Worm (Caenorhabditis elegans): Measurements from ENCODE around the gene fbxa-99.
A peak's percentile ranks its signal among the peaks of the same experiment; 100 is the strongest.

fbxa-99 gene

ce11 chrV:16023051-16023450, 40.4 kb upstream of the fbxa-99 start, which contains the start of gene cwc-15:
Gene cwc-15 (plus strand): TSS chrV:16023351.
- TF ChIP-seq nhr-77 (tag; optimal IDR thresholded peaks at IDR 0.05) = no peak
- TF ChIP-seq ama-1 (optimal IDR thresholded peaks at IDR 0.05) = no peak
- no peak for TF ChIP-seq skn-1 (tag; optimal IDR thresholded peaks at IDR 0.05)
- no peak for TF ChIP-seq nhr-25 (tag; optimal IDR thresholded peaks at IDR 0.05)
- no peak for TF ChIP-seq ceh-9 (tag; optimal IDR thresholded peaks at IDR 0.05)
- no peak for TF ChIP-seq ztf-11 (tag; optimal IDR thresholded peaks at IDR 0.05)
- TF ChIP-seq lin-39 (tag; optimal IDR thresholded peaks at IDR 0.05) = no peak
- no peak for TF ChIP-seq eor-1 (tag; optimal IDR thresholded peaks at IDR 0.05)
- TF ChIP-seq pha-4 (tag; optimal IDR thresholded peaks at IDR 0.05) = no peak
- TF ChIP-seq egl-27 (tag; optimal IDR thresholded peaks at IDR 0.05) = no peak
- no peak for TF ChIP-seq nhr-76 (tag; optimal IDR thresholded peaks at IDR 0.05)
- TF ChIP-seq ceh-82 (tag; optimal IDR thresholded peaks at IDR 0.05) = no peak
- TF ChIP-seq nhr-43 (tag; optimal IDR thresholded peaks at IDR 0.05; ENCODE audit: poor library complexity, severe bottlenecking) = no peak
- TF ChIP-seq R02D3.7 (tag; optimal IDR thresholded peaks at IDR 0.05) = no peak
- no peak for TF ChIP-seq sea-2 (GFP tag; optimal IDR thresholded peaks at IDR 0.05)
- no peak for TF ChIP-seq pqm-1 (tag; optimal IDR thresholded peaks at IDR 0.05)
- TF ChIP-seq daf-12 (tag; optimal IDR thresholded peaks at IDR 0.05) = no peak
- no peak for TF ChIP-seq nhr-11 (tag; optimal IDR thresholded peaks at IDR 0.05)
- no peak for TF ChIP-seq egl-5 (tag; optimal IDR thresholded peaks at IDR 0.05)

- TF ChIP-seq R02D3.7 (tag; optimal IDR thresholded peaks at IDR 0.05) (no peak), ama-1 (optimal IDR thresholded peaks at IDR 0.05) (no peak), tbx-2 (tag; optimal IDR thresholded peaks at IDR 0.05) (no peak), nhr-43 (tag; optimal IDR thresholded peaks at IDR 0.05; ENCODE audit: poor library complexity, severe bottlenecking) (peak; percentile 57), elt-2 (tag; optimal IDR thresholded peaks at IDR 0.05) (no peak), ZK546.5 (tag; optimal IDR thresholded peaks at IDR 0.05) (no peak), unc-62 (GFP tag; optimal IDR thresholded peaks at IDR 0.05) (no peak), lin-39 (tag; optimal IDR thresholded peaks at IDR 0.05) (peak; percentile 0), ceh-82 (tag; optimal IDR thresholded peaks at IDR 0.05) (no peak), daf-12 (tag; optimal IDR thresholded peaks at IDR 0.05) (no peak), pha-4 (tag; optimal IDR thresholded peaks at IDR 0.05) (no peak), nhr-23 (tag; optimal IDR thresholded peaks at IDR 0.05) (peak; percentile 6), nhr-237 (tag; optimal IDR thresholded peaks at IDR 0.05) (no peak), nhr-67 (tag; optimal IDR thresholded peaks at IDR 0.05) (no peak), fkh-10 (GFP tag; optimal IDR thresholded peaks at IDR 0.05) (no peak)
Measured at ce11 chrV:16022600-16022999, 39.9 kb upstream of the fbxa-99 start.

- TF ChIP-seq nhr-43 (tag; optimal IDR thresholded peaks at IDR 0.05; ENCODE audit: poor library complexity, severe bottlenecking) = no peak
- no peak for TF ChIP-seq nfya-1 (tag; optimal IDR thresholded peaks at IDR 0.05; ENCODE audit: insufficient read depth)
- no peak for TF ChIP-seq fkh-2 (tag; optimal IDR thresholded peaks at IDR 0.05)
- no peak for TF ChIP-seq ztf-4 (tag; optimal IDR thresholded peaks at IDR 0.05)
- no peak for TF ChIP-seq skn-1 (tag; optimal IDR thresholded peaks at IDR 0.05)
- no peak for TF ChIP-seq daf-12 (tag; optimal IDR thresholded peaks at IDR 0.05)
- TF ChIP-seq fos-1 (tag; optimal IDR thresholded peaks at IDR 0.05) = no peak
- no peak for TF ChIP-seq nhr-28 (tag; optimal IDR thresholded peaks at IDR 0.05)
- no peak for TF ChIP-seq ceh-28 (tag; optimal IDR thresholded peaks at IDR 0.05)
- no peak for TF ChIP-seq lsy-12 (tag; optimal IDR thresholded peaks at IDR 0.05)
- no peak for TF ChIP-seq ZK546.5 (tag; optimal IDR thresholded peaks at IDR 0.05)
- no peak for TF ChIP-seq R02D3.7 (tag; optimal IDR thresholded peaks at IDR 0.05)
- no peak for TF ChIP-seq nhr-67 (tag; optimal IDR thresholded peaks at IDR 0.05)
Measured at ce11 chrV:16020042-16020441, 37.4 kb upstream of the fbxa-99 start, which contains the start of gene srx-44. Gene srx-44 (plus strand): TSS chrV:16020342.

- TF ChIP-seq ceh-82 (tag; optimal IDR thresholded peaks at IDR 0.05) (no peak), nhr-25 (tag; optimal IDR thresholded peaks at IDR 0.05) (no peak), fos-1 (tag; optimal IDR thresholded peaks at IDR 0.05) (no peak), pha-4 (tag; optimal IDR thresholded peaks at IDR 0.05) (no peak), ztf-11 (tag; optimal IDR thresholded peaks at IDR 0.05) (no peak), aly-2 (tag; optimal IDR thresholded peaks at IDR 0.05) (no peak), R02D3.7 (tag; optimal IDR thresholded peaks at IDR 0.05) (no peak), lin-39 (tag; optimal IDR thresholded peaks at IDR 0.05) (no peak), skn-1 (tag; optimal IDR thresholded peaks at IDR 0.05) (no peak)
Measured at ce11 chrV:16017671-16018070, 35.0 kb upstream of the fbxa-99 start, which contains the start of gene srx-43. Gene srx-43 (plus strand): TSS chrV:16017971.

Data from whole organism, L3 larva.